Comparison of ENCODE assay signal across 4 fruit fly cellular contexts in the genomic region with DNA sequence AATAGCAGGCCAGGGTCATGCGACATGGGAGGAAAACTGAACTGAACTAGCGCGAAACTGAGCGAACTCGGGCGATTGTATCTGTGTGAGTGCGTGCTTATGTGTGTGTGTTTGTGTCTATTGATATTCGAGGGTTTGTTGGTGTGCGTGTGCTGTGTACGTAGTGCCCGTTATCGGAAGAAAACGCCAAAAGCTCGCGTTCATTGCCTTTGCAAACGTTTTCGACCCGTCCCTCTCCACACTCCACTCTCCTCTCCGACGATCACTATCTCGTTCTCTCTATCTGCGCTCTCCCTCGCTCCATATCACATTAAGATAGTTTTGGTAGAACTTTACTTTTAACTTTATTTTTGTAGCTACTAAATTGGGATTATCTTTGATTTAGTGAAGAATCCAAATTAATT.
TF ChIP-seq lines count a peak whose summit lies in the region.

No protein-coding gene starts in this region.

- TF ChIP-seq CTCF in whole organism, embryonic (GFP tag; optimal IDR thresholded peaks at IDR 0.05; lab: Kevin White, UChicago) = no peak

TF ChIP-seq in whole organism, adult, 20 proteins besides CTCF, POLR2A, EP300 and RAD21:
- TF ChIP-seq CG11617 (GFP tag; optimal IDR thresholded peaks at IDR 0.05; lab: Kevin White, UChicago) (peak; percentile 19), bab1 (GFP tag; optimal IDR thresholded peaks at IDR 0.05; lab: Kevin White, UChicago) (no peak), CG33017 (tag; optimal IDR thresholded peaks at IDR 0.05; lab: Kevin White, UChicago) (peak; percentile 33), CG12768 (GFP tag; optimal IDR thresholded peaks at IDR 0.05; lab: Kevin White, UChicago) (peak; percentile 76), tj (GFP tag; optimal IDR thresholded peaks at IDR 0.05; lab: Kevin White, UChicago) (no peak), Mnt (GFP tag; optimal IDR thresholded peaks at IDR 0.05; lab: Kevin White, UChicago) (peak; percentile 62), pad (GFP tag; optimal IDR thresholded peaks at IDR 0.05; lab: Kevin White, UChicago) (peak; percentile 10), CG7101 (tag; optimal IDR thresholded peaks at IDR 0.05; lab: Kevin White, UChicago) (peak; percentile 5), CG7045 (GFP tag; optimal IDR thresholded peaks at IDR 0.05; lab: Kevin White, UChicago) (peak; percentile 9), Crg-1 (GFP tag; optimal IDR thresholded peaks at IDR 0.05; lab: Kevin White, UChicago) (peak; percentile 39), Hr96 (GFP tag; optimal IDR thresholded peaks at IDR 0.05; lab: Kevin White, UChicago) (no peak), cnc (optimal IDR thresholded peaks at IDR 0.05; lab: Kevin White, UChicago) (no peak), cic (GFP tag; optimal IDR thresholded peaks at IDR 0.05; lab: Kevin White, UChicago) (peak; percentile 92), ovo (GFP tag; optimal IDR thresholded peaks at IDR 0.05; lab: Kevin White, UChicago) (peak; percentile 78)
TF ChIP-seq in whole organism, adult: peak in this region for 10.

TF ChIP-seq in whole organism, embryonic, 481 proteins besides CTCF, POLR2A, EP300 and RAD21 (continues in another document):
- TF ChIP-seq CG3065 (GFP tag; optimal IDR thresholded peaks at IDR 0.05; lab: Kevin White, UChicago) (no peak), CG6272 (GFP tag; IDR thresholded peaks at IDR 0.05; lab: Robert Waterston, UW) (no peak), sd (tag; optimal IDR thresholded peaks at IDR 0.05; lab: Kevin White, UChicago) (peak; percentile 63), Lim3 (GFP tag; IDR thresholded peaks at IDR 0.05; lab: Robert Waterston, UW) (no peak), CG11093 (GFP tag; IDR thresholded peaks at IDR 0.05; lab: Robert Waterston, UW) (no peak), CG2678 (tag; optimal IDR thresholded peaks at IDR 0.05; lab: Kevin White, UChicago) (peak; percentile 3), CG13296 (GFP tag; optimal IDR thresholded peaks at IDR 0.05; lab: Kevin White, UChicago) (peak; percentile 58), Bteb2 (GFP tag; optimal IDR thresholded peaks at IDR 0.05; lab: Kevin White, UChicago) (no peak), zen2 (GFP tag; IDR thresholded peaks at IDR 0.05; lab: Robert Waterston, UW; ENCODE audit: partially characterized antibody) (0 out of 3 replicates have a peak, but pooled peaks have one; percentile 18), tna (GFP tag; IDR thresholded peaks at IDR 0.05; lab: Robert Waterston, UW; ENCODE audit: partially characterized antibody) (0 out of 2 replicates have a peak, but pooled peaks have one; percentile 49), caup (GFP tag; optimal IDR thresholded peaks at IDR 0.05; lab: Kevin White, UChicago; ENCODE audit: severe bottlenecking) (peak; percentile 21), HmgZ (tag; optimal IDR thresholded peaks at IDR 0.05; lab: Kevin White, UChicago) (peak; percentile 66), Max (GFP tag; optimal IDR thresholded peaks at IDR 0.05; lab: Kevin White, UChicago) (no peak), p53 (GFP tag; optimal IDR thresholded peaks at IDR 0.05; lab: Kevin White, UChicago) (no peak), MBD-R2 (GFP tag; IDR thresholded peaks at IDR 0.05; lab: Robert Waterston, UW) (peak; percentile 22; the same call in 1 of the 2 replicates), HLHmδ (GFP tag; optimal IDR thresholded peaks at IDR 0.05; lab: Kevin White, UChicago) (no peak), Fer3 (tag; optimal IDR thresholded peaks at IDR 0.05; lab: Kevin White, UChicago) (no peak), chm (GFP tag; IDR thresholded peaks at IDR 0.05; lab: Robert Waterston, UW) (peak; percentile 42; the same call in 1 of the 2 replicates), fd3F (GFP tag; optimal IDR thresholded peaks at IDR 0.05; lab: Kevin White, UChicago) (peak; percentile 2), CG9797 (GFP tag; optimal IDR thresholded peaks at IDR 0.05; lab: Kevin White, UChicago) (no peak), CG2120 (GFP tag; optimal IDR thresholded peaks at IDR 0.05; lab: Kevin White, UChicago) (no peak), Sox100B (GFP tag; optimal IDR thresholded peaks at IDR 0.05; lab: Kevin White, UChicago) (no peak), CG6175 (GFP tag; IDR thresholded peaks at IDR 0.05; lab: Robert Waterston, UW) (peak; percentile 61; the same call in 1 of the 3 replicates)

TF ChIP-seq in whole organism, prepupa, 60 proteins besides CTCF, POLR2A, EP300 and RAD21:
- no peak for TF ChIP-seq Sox14 (GFP tag; optimal IDR thresholded peaks at IDR 0.05; lab: Kevin White, UChicago)
- no peak for TF ChIP-seq CG10631 (GFP tag; optimal IDR thresholded peaks at IDR 0.05; lab: Kevin White, UChicago)
- TF ChIP-seq CG8319 (GFP tag; optimal IDR thresholded peaks at IDR 0.05; lab: Kevin White, UChicago) = no peak
- no peak for TF ChIP-seq CG8119 (GFP tag; IDR thresholded peaks at IDR 0.05; lab: Robert Waterston, UW)
- TF ChIP-seq CG3032 (tag; optimal IDR thresholded peaks at IDR 0.05; lab: Kevin White, UChicago) = no peak
- no peak for TF ChIP-seq Eip78C (GFP tag; lab: Kevin White, UChicago)
- no peak for TF ChIP-seq CG15336 (GFP tag; IDR thresholded peaks at IDR 0.05; lab: Robert Waterston, UW)
- TF ChIP-seq fkh (GFP tag; optimal IDR thresholded peaks at IDR 0.05; lab: Kevin White, UChicago) = peak; percentile 82
- TF ChIP-seq CG32006 (GFP tag; optimal IDR thresholded peaks at IDR 0.05; lab: Kevin White, UChicago) = no peak

TF ChIP-seq in whole organism, wandering third instar larva, 38 proteins besides CTCF, POLR2A, EP300 and RAD21:
- TF ChIP-seq h (GFP tag; optimal IDR thresholded peaks at IDR 0.05; lab: Kevin White, UChicago) = peak; percentile 16
- no peak for TF ChIP-seq woc (GFP tag; optimal IDR thresholded peaks at IDR 0.05; lab: Kevin White, UChicago)
- peak; percentile 10 for TF ChIP-seq N (GFP tag; optimal IDR thresholded peaks at IDR 0.05; lab: Kevin White, UChicago)
